Fruit fly (Drosophila melanogaster): ENCODE results near the gene CG6204.
A peak's percentile ranks its signal among the peaks of the same experiment; 100 is the strongest.

DNA sequence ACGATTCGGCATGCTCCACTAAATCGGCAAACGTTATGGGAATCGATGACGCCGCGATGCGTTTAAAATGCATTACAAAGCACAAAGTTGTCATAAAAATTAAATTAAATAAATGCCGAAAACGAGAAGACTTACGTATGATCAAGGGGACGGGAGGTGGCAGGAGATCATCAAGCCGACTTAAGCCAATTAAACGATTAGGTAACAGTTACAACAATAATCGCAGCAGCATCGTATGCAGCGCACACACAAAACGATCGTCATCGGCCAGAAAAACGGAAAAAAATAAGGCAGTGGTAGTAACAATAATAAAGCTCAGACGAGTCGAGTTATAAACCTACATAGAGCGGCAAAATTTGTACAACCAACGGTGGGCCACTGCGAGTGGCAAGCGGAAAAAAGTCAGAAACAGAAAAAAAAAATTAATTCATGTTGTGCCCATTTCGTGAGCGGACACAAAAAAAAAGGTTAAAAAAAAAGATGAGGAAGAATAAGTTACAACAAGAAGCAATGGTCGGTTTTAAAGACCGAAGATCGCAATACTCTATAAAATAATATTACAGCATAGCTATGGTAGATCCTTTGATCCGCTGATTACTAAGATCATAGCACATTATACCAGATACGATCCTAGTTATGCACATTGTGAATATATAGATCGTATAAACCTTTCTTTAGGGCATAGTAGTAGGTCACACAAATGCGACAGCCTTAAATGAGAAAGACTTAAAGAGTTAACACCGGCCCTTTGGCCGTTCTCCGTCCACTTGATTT, 12.9 kb downstream of the CG6204 start:
- no peak for TF ChIP-seq toe (GFP tag; optimal IDR thresholded peaks at IDR 0.05)
- TF ChIP-seq tj (GFP tag; optimal IDR thresholded peaks at IDR 0.05) = peak; percentile 76
- TF ChIP-seq kay (GFP tag; ENCODE audit: borderline replicate concordance) = no peak
- TF ChIP-seq CG7101 (tag; optimal IDR thresholded peaks at IDR 0.05) = no peak
- TF ChIP-seq Mnt (GFP tag; optimal IDR thresholded peaks at IDR 0.05) = no peak
- no peak for TF ChIP-seq CG5204 (GFP tag; optimal IDR thresholded peaks at IDR 0.05)

Data from whole organism, adult.